Worm (Caenorhabditis elegans): ENCODE data around the gene oat-1.

DNA sequence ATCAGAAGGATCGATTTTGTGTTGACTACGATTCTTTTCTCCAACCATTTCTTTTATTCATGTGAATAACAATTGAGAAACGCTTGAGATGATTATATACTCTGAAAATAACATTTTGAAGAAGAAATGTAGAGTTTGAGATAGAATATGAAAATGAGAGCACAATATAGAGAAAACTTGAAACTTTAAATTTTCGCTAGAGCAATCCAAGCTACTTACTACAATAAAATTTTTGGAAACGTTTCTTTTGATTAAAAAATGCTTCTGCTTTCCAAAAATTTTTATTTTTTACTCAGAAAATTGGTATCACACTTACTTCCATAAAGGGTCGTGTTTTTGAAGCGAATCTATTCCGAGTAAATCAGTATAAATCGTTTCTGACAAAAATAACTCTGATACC is 51.4 kb downstream of the oat-1 start, which contains the start of gene M116.5:
- TF ChIP-seq ccch-3 (GFP tag; optimal IDR thresholded peaks at IDR 0.05) (no peak), ama-1 (optimal IDR thresholded peaks at IDR 0.05) (no peak), ama-1 (GFP tag; optimal IDR thresholded peaks at IDR 0.05) (no peak), K11D2.4 (GFP tag; IDR thresholded peaks at IDR 0.05) (no peak), him-1 (tag; optimal IDR thresholded peaks at IDR 0.05) (no peak), F57A8.1 (GFP tag; optimal IDR thresholded peaks at IDR 0.05) (no peak), pha-4 (tag; optimal IDR thresholded peaks at IDR 0.05) (no peak), F37B4.10 (GFP tag; IDR thresholded peaks at IDR 0.05) (no peak)

Data from whole organism, young adult.